Worm (Caenorhabditis elegans): Measurements from ENCODE around the gene gcy-6.

DNA sequence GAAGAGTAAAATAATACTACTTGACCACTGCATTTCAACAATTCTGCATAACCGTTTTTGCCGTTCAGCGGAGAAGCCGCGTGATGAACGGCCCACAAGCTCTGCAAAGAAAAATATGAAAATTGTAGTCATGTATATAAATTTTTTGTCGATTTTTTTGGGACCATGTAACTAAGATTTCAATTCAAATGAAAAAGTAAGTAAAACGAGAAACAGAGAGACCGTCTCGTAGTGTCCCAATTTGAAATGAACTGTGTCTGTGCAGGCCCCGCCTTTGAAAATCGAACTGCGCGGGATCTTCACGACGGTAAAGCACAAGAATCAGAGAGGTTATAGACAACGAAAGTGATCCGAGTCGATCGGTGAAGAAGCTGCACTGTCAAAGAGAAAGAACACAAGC lies 18.2 kb upstream of the gcy-6 start, which contains the start of gene crm-1:
- TF ChIP-seq hrde-1 (tag; optimal IDR thresholded peaks at IDR 0.05; ENCODE audit: borderline replicate concordance) (no peak), C17E4.6 (GFP tag; IDR thresholded peaks at IDR 0.05) (no peak), rpc-1 (optimal IDR thresholded peaks at IDR 0.05) (no peak), rpc-1 (tag; optimal IDR thresholded peaks at IDR 0.05) (no peak), nfya-2 (GFP tag; IDR thresholded peaks at IDR 0.05) (no peak), atf-7 (tag; optimal IDR thresholded peaks at IDR 0.05) (no peak), rec-8 (tag; optimal IDR thresholded peaks at IDR 0.05) (no peak), somi-1 (GFP tag; optimal IDR thresholded peaks at IDR 0.05) (no peak), ceh-79 (tag; optimal IDR thresholded peaks at IDR 0.05) (no peak), dpff-1 (tag; optimal IDR thresholded peaks at IDR 0.05) (no peak), Y95B8A.8 (GFP tag; IDR thresholded peaks at IDR 0.05) (no peak)

Data from whole organism, young adult.